Fruit fly (Drosophila melanogaster) whole organism, embryonic: ENCODE measurements around the gene Gs2.
A peak's percentile ranks its signal among the peaks of the same experiment; 100 is the strongest.

Experiments used
- Atf3 ChIP-seq: fragments of 200-800 bp; sonication (Bioruptor generic); optimal IDR thresholded peaks from 3 replicates; lab custom pipeline; 2016; ENCODE audit warnings: missing biosample characterization, missing genetic modification characterization
- Awh ChIP-seq: fragments of 200-800 bp; sonication (Bioruptor generic); IDR thresholded peaks from 2 replicates; pipeline ENCODE4, ENCODE4 v1.3.6; 2022; ENCODE audit warnings: missing biosample characterization, missing genetic modification characterization
- B-H1 ChIP-seq: fragments of 200-800 bp; sonication (Bioruptor generic); IDR thresholded peaks from 3 replicates; pipeline ENCODE4 v1.3.6; 2022; ENCODE audit warnings: missing biosample characterization, missing genetic modification characterization
- BEAF-32 ChIP-seq: fragments of 200-800 bp; sonication (Bioruptor generic); optimal IDR thresholded peaks from 3 replicates; lab custom pipeline; 2017; ENCODE audit warnings: missing biosample characterization, missing genetic modification characterization, mild to moderate bottlenecking, moderate library complexity, missing genetic modification reagents
- CG10366 ChIP-seq: fragments of 200-800 bp; sonication (Bioruptor generic); IDR thresholded peaks from 2 replicates; pipeline ENCODE4 v1.3.6; 2022; ENCODE audit warnings: missing biosample characterization, missing genetic modification characterization
- CG11247 ChIP-seq: fragments of 200-800 bp; sonication (Bioruptor generic); IDR thresholded peaks from 2 replicates; pipeline ENCODE4 v1.3.6; 2022; ENCODE audit warnings: missing biosample characterization, missing genetic modification characterization
- CG13123 ChIP-seq: fragments of 200-800 bp; sonication (Bioruptor generic); optimal IDR thresholded peaks from 2 replicates; lab custom pipeline; 2016; ENCODE audit warnings: missing biosample characterization, missing genetic modification characterization
- CG17802 ChIP-seq: fragments of 200-800 bp; sonication (Bioruptor generic); optimal IDR thresholded peaks from 2 replicates; lab custom pipeline; 2018; ENCODE audit warnings: missing biosample characterization, mild to moderate bottlenecking, missing genetic modification characterization, moderate library complexity
- CG1832 ChIP-seq: fragments of 200-800 bp; sonication (Bioruptor generic); optimal IDR thresholded peaks from 2 replicates; lab custom pipeline; 2017; ENCODE audit warnings: missing biosample characterization, mild to moderate bottlenecking, missing genetic modification characterization, inconsistent platforms
- CG2120 ChIP-seq: fragments of 200-800 bp; sonication (Bioruptor generic); optimal IDR thresholded peaks from 3 replicates; lab custom pipeline; 2016; ENCODE audit warnings: missing biosample characterization, missing genetic modification characterization
- CG2129 ChIP-seq: fragments of 200-800 bp; sonication (Bioruptor generic); IDR thresholded peaks from 2 replicates; pipeline ENCODE4 v1.3.6; 2022; ENCODE audit warnings: missing biosample characterization, missing genetic modification characterization; ENCODE audit not compliant: partially characterized antibody
- CG31365 ChIP-seq: fragments of 200-800 bp; sonication (Bioruptor generic); optimal IDR thresholded peaks from 2 replicates; lab custom pipeline; 2018; ENCODE audit warnings: missing biosample characterization, mild to moderate bottlenecking, missing genetic modification characterization
- CG4404 ChIP-seq: fragments of 200-800 bp; sonication (Bioruptor generic); IDR thresholded peaks from 2 replicates; pipeline ENCODE4 v1.3.6; 2022; ENCODE audit warnings: missing biosample characterization, missing genetic modification characterization
- CG6272 ChIP-seq: fragments of 200-800 bp; sonication (Bioruptor generic); IDR thresholded peaks from 2 replicates; pipeline ENCODE4 v1.3.6; 2022; ENCODE audit warnings: missing biosample characterization, missing genetic modification characterization
- CG7372 ChIP-seq: fragments of 200-800 bp; sonication (Bioruptor generic); IDR thresholded peaks from 2 replicates; pipeline ENCODE4 v1.3.6; 2022; ENCODE audit warnings: missing biosample characterization, missing genetic modification characterization
- CG8281 ChIP-seq: fragments of 200-800 bp; sonication (Bioruptor generic); optimal IDR thresholded peaks from 2 replicates; lab custom pipeline; 2018; ENCODE audit warnings: missing biosample characterization, mild to moderate bottlenecking, missing genetic modification characterization, moderate library complexity
- CG8290 ChIP-seq, 3 experiments: fragments of 200-800 bp; sonication (Bioruptor generic); optimal IDR thresholded peaks; 2 replicates each; lab custom pipeline; 2016 to 2019; ENCODE audit warnings: missing biosample characterization in 3 of 3, missing genetic modification characterization in 3 of 3, mild to moderate bottlenecking in 2 of 3, moderate library complexity in 1 of 3
- CG8765 ChIP-seq: fragments of 200-800 bp; sonication (Bioruptor generic); IDR thresholded peaks from 2 replicates; pipeline ENCODE4 v1.3.6; 2022; ENCODE audit warnings: missing biosample characterization, missing genetic modification characterization
- CG9727 ChIP-seq: fragments of 200-800 bp; sonication (Bioruptor generic); optimal IDR thresholded peaks from 3 replicates; lab custom pipeline; 2017; ENCODE audit warnings: missing biosample characterization, mild to moderate bottlenecking, missing genetic modification characterization
- CG9876 ChIP-seq: fragments of 200-800 bp; sonication (Bioruptor generic); optimal IDR thresholded peaks from 2 replicates; lab custom pipeline; 2016; ENCODE audit warnings: missing biosample characterization, missing genetic modification characterization
- CTCF ChIP-seq: fragments of 200-800 bp; sonication (Bioruptor generic); optimal IDR thresholded peaks from 2 replicates; lab custom pipeline; 2017; ENCODE audit warnings: missing biosample characterization, mild to moderate bottlenecking, missing genetic modification characterization, moderate library complexity
- CoRest ChIP-seq: fragments of 200-800 bp; sonication (Bioruptor generic); optimal IDR thresholded peaks from 3 replicates; lab custom pipeline; 2018; ENCODE audit warnings: missing biosample characterization, mild to moderate bottlenecking, missing genetic modification characterization, moderate library complexity
- Dip3 ChIP-seq: fragments of 200-800 bp; sonication (Bioruptor generic); optimal IDR thresholded peaks from 3 replicates; lab custom pipeline; 2016; ENCODE audit warnings: missing biosample characterization, missing genetic modification characterization
- HHEX ChIP-seq: fragments of 200-800 bp; sonication (Bioruptor generic); optimal IDR thresholded peaks from 3 replicates; lab custom pipeline; 2017; ENCODE audit warnings: missing biosample characterization, mild to moderate bottlenecking, missing genetic modification characterization, missing genetic modification reagents
- Hey ChIP-seq: fragments of 200-800 bp; sonication (Bioruptor generic); optimal IDR thresholded peaks from 3 replicates; lab custom pipeline; 2018; ENCODE audit warnings: missing biosample characterization, mild to moderate bottlenecking, missing genetic modification characterization
- Hmx ChIP-seq: fragments of 200-800 bp; sonication (Bioruptor generic); optimal IDR thresholded peaks from 2 replicates; lab custom pipeline; 2016; ENCODE audit warnings: missing biosample characterization, missing genetic modification characterization
- Hr39 ChIP-seq: fragments of >200 bp; optimal IDR thresholded peaks from 2 replicates; lab custom pipeline; 2017
- Mes4 ChIP-seq: fragments of 200-800 bp; sonication (Bioruptor generic); optimal IDR thresholded peaks from 2 replicates; lab custom pipeline; 2016; ENCODE audit warnings: missing biosample characterization, missing genetic modification characterization
- NFAT ChIP-seq: fragments of 200-800 bp; sonication (Bioruptor generic); IDR thresholded peaks from 2 replicates; pipeline ENCODE4 v1.3.6; 2022; ENCODE audit warnings: missing biosample characterization, missing genetic modification characterization
- Nf-YA ChIP-seq: fragments of 200-800 bp; sonication (Bioruptor generic); IDR thresholded peaks from 2 replicates; pipeline ENCODE4 v1.3.6; 2022; ENCODE audit warnings: missing biosample characterization, missing genetic modification characterization
- Pdp1 ChIP-seq, 2 experiments: fragments of 200-800 bp; sonication (Bioruptor generic); optimal IDR thresholded peaks; 3 replicates each; lab custom pipeline; 2016; ENCODE audit warnings: missing biosample characterization in 2 of 2, missing genetic modification characterization in 2 of 2, mild to moderate bottlenecking in 1 of 2, moderate library complexity in 1 of 2
- Ptx1 ChIP-seq: fragments of 200-800 bp; sonication (Bioruptor generic); IDR thresholded peaks from 2 replicates; pipeline ENCODE4 v1.3.6; 2022; ENCODE audit warnings: missing biosample characterization, missing genetic modification characterization
- Scr ChIP-seq: fragments of 200-800 bp; sonication (Bioruptor generic); IDR thresholded peaks from 2 replicates; pipeline ENCODE4 v1.3.6; 2022; ENCODE audit warnings: missing biosample characterization, missing genetic modification characterization; ENCODE audit not compliant: partially characterized antibody
- TFAM ChIP-seq: fragments of 200-800 bp; sonication (Bioruptor generic); optimal IDR thresholded peaks from 2 replicates; lab custom pipeline; 2017; ENCODE audit warnings: missing biosample characterization, missing genetic modification characterization, inconsistent platforms
- Tbp ChIP-seq: fragments of >200 bp; optimal IDR thresholded peaks from 2 replicates; lab custom pipeline; 2018; ENCODE audit warnings: missing biosample characterization, missing genetic modification characterization
- Trl ChIP-seq, 3 experiments: fragments of >200 bp in 2 of 3; fragments of 200-800 bp in 1 of 3; sonication (Bioruptor generic) in 1 of 3; optimal IDR thresholded peaks; 2 replicates in 1 of 3; 3 replicates in 2 of 3; lab custom pipeline; 2016 to 2017; ENCODE audit warnings: missing biosample characterization in 1 of 3, missing genetic modification characterization in 1 of 3
- abd-A ChIP-seq: fragments of 200-800 bp; sonication (Bioruptor generic); optimal IDR thresholded peaks from 3 replicates; lab custom pipeline; 2019; ENCODE audit warnings: missing biosample characterization, mild to moderate bottlenecking, missing genetic modification characterization, moderate library complexity
- al ChIP-seq: fragments of 200-800 bp; sonication (Bioruptor generic); IDR thresholded peaks from 2 replicates; pipeline ENCODE4 v1.3.6; 2022; ENCODE audit warnings: missing biosample characterization, missing genetic modification characterization
- bbx ChIP-seq: fragments of 200-800 bp; sonication (Bioruptor generic); IDR thresholded peaks from 2 replicates; pipeline ENCODE4 v1.3.6; 2022; ENCODE audit warnings: missing biosample characterization, missing genetic modification characterization; ENCODE audit not compliant: partially characterized antibody
- cas ChIP-seq: fragments of 200-800 bp; sonication (Bioruptor generic); IDR thresholded peaks from 2 replicates; pipeline ENCODE4 v1.3.6; 2022; ENCODE audit warnings: missing biosample characterization, missing genetic modification characterization
- ci ChIP-seq: fragments of 200-800 bp; sonication (Bioruptor generic); IDR thresholded peaks from 3 replicates; pipeline ENCODE4 v1.3.6; 2022; ENCODE audit warnings: missing biosample characterization, missing genetic modification characterization
- crol ChIP-seq: fragments of 200-800 bp; sonication (Bioruptor generic); IDR thresholded peaks from 2 replicates; pipeline ENCODE4 v1.3.6; 2022; ENCODE audit warnings: missing biosample characterization, missing genetic modification characterization
- gcm ChIP-seq: fragments of 200-800 bp; sonication (Bioruptor generic); optimal IDR thresholded peaks from 2 replicates; lab custom pipeline; 2019; ENCODE audit warnings: missing biosample characterization, mild to moderate bottlenecking, missing genetic modification characterization, moderate library complexity
- phol ChIP-seq: fragments of 200-800 bp; sonication (Bioruptor generic); optimal IDR thresholded peaks from 3 replicates; lab custom pipeline; 2018; ENCODE audit warnings: missing biosample characterization, mild to moderate bottlenecking, missing genetic modification characterization, moderate library complexity
- ranshi ChIP-seq: fragments of 200-800 bp; sonication (Bioruptor generic); IDR thresholded peaks from 2 replicates; pipeline ENCODE4 v1.3.6; 2022; ENCODE audit warnings: missing biosample characterization, missing genetic modification characterization
- shn ChIP-seq: fragments of 200-800 bp; sonication (Bioruptor generic); optimal IDR thresholded peaks from 3 replicates; lab custom pipeline; 2016; ENCODE audit warnings: missing biosample characterization, missing genetic modification characterization
- slbo ChIP-seq: fragments of 200-800 bp; sonication (Bioruptor generic); IDR thresholded peaks from 2 replicates; pipeline ENCODE4 v1.3.6; 2022; ENCODE audit warnings: missing biosample characterization, missing genetic modification characterization
- sob ChIP-seq: fragments of 200-800 bp; sonication (Bioruptor generic); IDR thresholded peaks from 2 replicates; pipeline ENCODE4 v1.3.6; 2022; ENCODE audit warnings: missing biosample characterization, missing genetic modification characterization
- ssp ChIP-seq: fragments of 200-800 bp; sonication (Bioruptor generic); IDR thresholded peaks from 2 replicates; pipeline ENCODE4 v1.3.6; 2022; ENCODE audit warnings: missing biosample characterization, missing genetic modification characterization
- toy ChIP-seq: fragments of 200-800 bp; sonication (Bioruptor generic); IDR thresholded peaks from 2 replicates; pipeline ENCODE4 v1.3.6; 2022; ENCODE audit warnings: missing biosample characterization, missing genetic modification characterization
- wek ChIP-seq: fragments of 200-800 bp; sonication (Bioruptor generic); optimal IDR thresholded peaks from 3 replicates; lab custom pipeline; 2018; ENCODE audit warnings: missing biosample characterization, mild to moderate bottlenecking, missing genetic modification characterization, moderate library complexity

Gs2 gene

dm6 chrX:11468304-11468703, 45.7 kb downstream of the Gs2 start (continued):
- TF ChIP-seq CG11247 (GFP tag; lab: Robert Waterston, UW) (0 out of 2 replicates have a peak, but pooled peaks have one; percentile 34), al (GFP tag; lab: Robert Waterston, UW) (peak; percentile 14; the same call in 1 of the 2 replicates), Hmx (GFP tag; lab: Kevin White, UChicago) (no peak), Atf3 (no peak), Dip3 (GFP tag; lab: Kevin White, UChicago) (no peak), toy (GFP tag; lab: Robert Waterston, UW) (no peak), CG8765 (no peak), wek (GFP tag; lab: Kevin White, UChicago) (no peak), CG10366 (GFP tag; lab: Robert Waterston, UW) (peak; percentile 42; the same call in 1 of the 2 replicates), Pdp1 (GFP tag; optimal IDR thresholded peaks at IDR 0.05; lab: Kevin White, UChicago) (no peak), Mes4 (no peak), crol (peak; percentile 66), Ptx1 (GFP tag; lab: Robert Waterston, UW) (peak; percentile 60), TFAM (GFP tag; lab: Kevin White, UChicago) (no peak), CG8290 (GFP tag; optimal IDR thresholded peaks at IDR 0.05; lab: Kevin White, UChicago) (no peak), CG8290 (tag; optimal IDR thresholded peaks at IDR 0.05; lab: Kevin White, UChicago) (no peak), slbo (GFP tag; lab: Robert Waterston, UW) (peak; percentile 56), CG9876 (GFP tag; lab: Kevin White, UChicago) (no peak), Trl (optimal IDR thresholded peaks at IDR 0.05; lab: Kevin White, UChicago) (no peak), Trl (GFP tag; optimal IDR thresholded peaks at IDR 0.05; lab: Kevin White, UChicago) (no peak), ci (GFP tag; lab: Robert Waterston, UW) (peak; percentile 78), HHEX (GFP tag; lab: Kevin White, UChicago) (no peak), abd-A (tag; lab: Kevin White, UChicago) (no peak), Nf-YA (GFP tag; lab: Robert Waterston, UW) (0 out of 2 replicates have a peak, but pooled peaks have one; percentile 24), CTCF (GFP tag; lab: Kevin White, UChicago) (no peak), BEAF-32 (GFP tag; lab: Kevin White, UChicago) (peak; percentile 40), CG8281 (no peak), CG7372 (GFP tag; lab: Robert Waterston, UW) (no peak; the same call in 1 of the 2 replicates), Awh (GFP tag; lab: Robert Waterston, UW) (no peak), CG31365 (tag; lab: Kevin White, UChicago) (no peak), Scr (peak; percentile 49), phol (tag; lab: Kevin White, UChicago) (peak; percentile 0), CG13123 (GFP tag; lab: Kevin White, UChicago) (no peak), CG6272 (peak; percentile 31; the same call in 1 of the 2 replicates), CG4404 (GFP tag; lab: Robert Waterston, UW) (no peak), sob (peak; percentile 7; the same call in 1 of the 2 replicates), Hr39 (lab: Kevin White, UChicago) (no peak), shn (GFP tag; lab: Kevin White, UChicago) (no peak), ssp (GFP tag; lab: Robert Waterston, UW) (no peak), bbx (GFP tag; lab: Robert Waterston, UW) (no peak), CG1832 (GFP tag; lab: Kevin White, UChicago) (no peak), gcm (no peak), B-H1 (peak; percentile 22; the same call in 1 of the 3 replicates), CG17802 (tag; lab: Kevin White, UChicago) (no peak), ranshi (GFP tag; lab: Robert Waterston, UW) (peak; percentile 54; the same call in 1 of the 2 replicates), Hey (tag; lab: Kevin White, UChicago) (no peak), CG9727 (GFP tag; lab: Kevin White, UChicago) (no peak), NFAT (GFP tag; lab: Robert Waterston, UW) (peak; percentile 11; the same call in 1 of the 2 replicates), CG2120 (GFP tag; lab: Kevin White, UChicago) (no peak), CoRest (peak; percentile 6), cas (GFP tag; lab: Robert Waterston, UW) (peak; percentile 20; the same call in 1 of the 2 replicates), Tbp (no peak), CG2129 (GFP tag; lab: Robert Waterston, UW) (no peak)
